1 fruit fly cellular context compared by ENCODE assay signal in genomic region chr2L:16406523-16406922, dm6.
TF ChIP-seq lines count a peak whose summit lies in the region.

No protein-coding gene starts in this region.

TF ChIP-seq in whole organism, prepupa, 60 proteins besides CTCF, POLR2A, EP300 and RAD21 (continued from another document):
- TF ChIP-seq Sox102F (GFP tag; optimal IDR thresholded peaks at IDR 0.05; lab: Kevin White, UChicago) (peak; percentile 70), CG16779 (tag; optimal IDR thresholded peaks at IDR 0.05; lab: Kevin White, UChicago) (no peak), CG4318 (GFP tag; optimal IDR thresholded peaks at IDR 0.05; lab: Kevin White, UChicago) (no peak), Blimp-1 (GFP tag; optimal IDR thresholded peaks at IDR 0.05; lab: Kevin White, UChicago) (no peak), CG6808 (GFP tag; optimal IDR thresholded peaks at IDR 0.05; lab: Kevin White, UChicago) (peak; percentile 64), CG1621 (tag; optimal IDR thresholded peaks at IDR 0.05; lab: Kevin White, UChicago) (peak; percentile 39), lz (GFP tag; optimal IDR thresholded peaks at IDR 0.05; lab: Kevin White, UChicago) (peak; percentile 56), CG3032 (tag; optimal IDR thresholded peaks at IDR 0.05; lab: Kevin White, UChicago) (peak; percentile 60), esn (GFP tag; optimal IDR thresholded peaks at IDR 0.05; lab: Kevin White, UChicago) (peak; percentile 71), OdsH (GFP tag; optimal IDR thresholded peaks at IDR 0.05; lab: Kevin White, UChicago) (peak; percentile 69), ss (GFP tag; optimal IDR thresholded peaks at IDR 0.05; lab: Kevin White, UChicago) (peak; percentile 36 to 68), Eip75B (GFP tag; optimal IDR thresholded peaks at IDR 0.05; lab: Kevin White, UChicago) (peak; percentile 58), Eip78C (GFP tag; lab: Kevin White, UChicago) (peak; percentile 92), CG8319 (GFP tag; optimal IDR thresholded peaks at IDR 0.05; lab: Kevin White, UChicago) (no peak), Smox (GFP tag; optimal IDR thresholded peaks at IDR 0.05; lab: Kevin White, UChicago) (peak; percentile 64), CG15336 (GFP tag; IDR thresholded peaks at IDR 0.05; lab: Robert Waterston, UW) (peak; percentile 27; the same call in 1 of the 2 replicates), Hr39 (GFP tag; optimal IDR thresholded peaks at IDR 0.05; lab: Kevin White, UChicago) (peak; percentile 45), CG11902 (GFP tag; optimal IDR thresholded peaks at IDR 0.05; lab: Kevin White, UChicago) (peak; percentile 13), Ets21C (GFP tag; optimal IDR thresholded peaks at IDR 0.05; lab: Kevin White, UChicago) (no peak), CG8119 (GFP tag; IDR thresholded peaks at IDR 0.05; lab: Robert Waterston, UW) (no peak), Hr38 (GFP tag; optimal IDR thresholded peaks at IDR 0.05; lab: Kevin White, UChicago) (no peak), CG11762 (GFP tag; optimal IDR thresholded peaks at IDR 0.05; lab: Kevin White, UChicago; ENCODE audit: insufficient read depth) (peak; percentile 46), Ets96B (tag; optimal IDR thresholded peaks at IDR 0.05; lab: Kevin White, UChicago) (peak; percentile 73), achi (GFP tag; optimal IDR thresholded peaks at IDR 0.05; lab: Kevin White, UChicago) (peak; percentile 59), salr (GFP tag; optimal IDR thresholded peaks at IDR 0.05; lab: Kevin White, UChicago) (no peak), fkh (GFP tag; optimal IDR thresholded peaks at IDR 0.05; lab: Kevin White, UChicago) (no peak), CG8632 (GFP tag; optimal IDR thresholded peaks at IDR 0.05; lab: Kevin White, UChicago) (peak; percentile 74), vri (GFP tag; optimal IDR thresholded peaks at IDR 0.05; lab: Kevin White, UChicago) (peak; percentile 33), CG10669 (GFP tag; optimal IDR thresholded peaks at IDR 0.05; lab: Kevin White, UChicago) (peak; percentile 48), CG6276 (GFP tag; optimal IDR thresholded peaks at IDR 0.05; lab: Kevin White, UChicago) (no peak), Gug (GFP tag; IDR thresholded peaks at IDR 0.05; lab: Robert Waterston, UW) (no peak), CG31627 (GFP tag; optimal IDR thresholded peaks at IDR 0.05; lab: Kevin White, UChicago) (peak; percentile 47), CG6854 (GFP tag; optimal IDR thresholded peaks at IDR 0.05; lab: Kevin White, UChicago) (no peak)
